Worm (Caenorhabditis elegans) whole organism, L3 larva: Measurements from ENCODE around the gene Y75B8A.8.

Experiments
- R02D3.7 ChIP-seq: fragments of 150-350 bp; optimal IDR thresholded peaks from 2 replicates; lab custom pipeline; 2014; ENCODE audit warnings: missing biosample characterization, missing genetic modification characterization
- ZK546.5 ChIP-seq: sonication (generic microtip); optimal IDR thresholded peaks from 2 replicates; lab custom pipeline; 2017; ENCODE audit warnings: missing biosample characterization, missing genetic modification characterization
- ama-1 ChIP-seq: fragments of 150-350 bp; optimal IDR thresholded peaks from 2 replicates; lab custom pipeline; 2018
- ceh-16 ChIP-seq: sonication (generic microtip); optimal IDR thresholded peaks from 2 replicates; lab custom pipeline; 2017; ENCODE audit warnings: missing biosample characterization, missing genetic modification characterization
- ceh-28 ChIP-seq: fragments of 150-350 bp; optimal IDR thresholded peaks from 2 replicates; lab custom pipeline; 2014; ENCODE audit warnings: missing biosample characterization, missing genetic modification reagents, missing genetic modification characterization
- daf-12 ChIP-seq: fragments of 150-350 bp; optimal IDR thresholded peaks from 2 replicates; lab custom pipeline; 2014; ENCODE audit warnings: missing biosample characterization, missing genetic modification reagents, missing genetic modification characterization
- egl-27 ChIP-seq: sonication (generic microtip); optimal IDR thresholded peaks from 4 replicates; lab custom pipeline; 2017; ENCODE audit warnings: missing biosample characterization, missing genetic modification reagents, missing genetic modification characterization
- egl-5 ChIP-seq: fragments of 150-350 bp; optimal IDR thresholded peaks from 2 replicates; lab custom pipeline; 2017; ENCODE audit warnings: missing biosample characterization, missing genetic modification reagents, missing genetic modification characterization, inconsistent platforms
- elt-1 ChIP-seq: fragments of 150-350 bp; optimal IDR thresholded peaks from 2 replicates; lab custom pipeline; 2014; ENCODE audit warnings: missing biosample characterization, missing genetic modification characterization
- elt-2 ChIP-seq: sonication (generic microtip); optimal IDR thresholded peaks from 2 replicates; lab custom pipeline; 2016; ENCODE audit warnings: missing genetic modification reagents, mild to moderate bottlenecking, missing genetic modification characterization, missing compliant biosample characterization
- eor-1 ChIP-seq, 2 experiments: fragments of 150-350 bp; optimal IDR thresholded peaks; 2 replicates each; lab custom pipeline; 2014 to 2018; ENCODE audit warnings: missing biosample characterization in 2 of 2, missing genetic modification characterization in 2 of 2
- fkh-10 ChIP-seq: sonication (generic microtip); optimal IDR thresholded peaks from 2 replicates; lab custom pipeline; 2017; ENCODE audit warnings: missing biosample characterization, missing genetic modification reagents, missing genetic modification characterization
- fkh-2 ChIP-seq: fragments of 150-350 bp; optimal IDR thresholded peaks from 2 replicates; lab custom pipeline; 2014; ENCODE audit warnings: missing biosample characterization, missing genetic modification reagents, missing genetic modification characterization
- fos-1 ChIP-seq: fragments of 150-350 bp; optimal IDR thresholded peaks from 2 replicates; lab custom pipeline; 2014; ENCODE audit warnings: missing biosample characterization, missing genetic modification characterization
- hmg-11 ChIP-seq: sonication (generic microtip); optimal IDR thresholded peaks from 2 replicates; lab custom pipeline; 2016; ENCODE audit warnings: missing genetic modification characterization, missing compliant biosample characterization
- jun-1 ChIP-seq: fragments of 150-350 bp; optimal IDR thresholded peaks from 2 replicates; lab custom pipeline; 2014; ENCODE audit warnings: missing biosample characterization, missing genetic modification reagents, missing genetic modification characterization
- lin-15B ChIP-seq: fragments of 150-350 bp; optimal IDR thresholded peaks from 2 replicates; lab custom pipeline; 2014; ENCODE audit warnings: missing biosample characterization, missing genetic modification characterization
- lin-39 ChIP-seq: fragments of 150-350 bp; optimal IDR thresholded peaks from 2 replicates; lab custom pipeline; 2018; ENCODE audit warnings: missing biosample characterization, missing genetic modification reagents, missing genetic modification characterization
- lsy-12 ChIP-seq: sonication (generic microtip); optimal IDR thresholded peaks from 2 replicates; lab custom pipeline; 2016; ENCODE audit warnings: mild to moderate bottlenecking, missing genetic modification characterization, missing compliant biosample characterization
- nfya-1 ChIP-seq: sonication (generic microtip); optimal IDR thresholded peaks from 2 replicates; lab custom pipeline; 2017; ENCODE audit warnings: missing genetic modification characterization, mild to moderate bottlenecking, missing compliant biosample characterization, antibody characterized with exemption, moderate library complexity; ENCODE audit not compliant: insufficient read depth
- nhr-11 ChIP-seq: fragments of 150-350 bp; optimal IDR thresholded peaks from 2 replicates; lab custom pipeline; 2014; ENCODE audit warnings: missing biosample characterization, missing genetic modification characterization
- nhr-23 ChIP-seq: fragments of 150-350 bp; optimal IDR thresholded peaks from 2 replicates; lab custom pipeline; 2014; ENCODE audit warnings: missing biosample characterization, missing genetic modification reagents, missing genetic modification characterization
- nhr-25 ChIP-seq: sonication (generic microtip); optimal IDR thresholded peaks from 2 replicates; lab custom pipeline; 2017; ENCODE audit warnings: missing biosample characterization, missing genetic modification characterization
- nhr-28 ChIP-seq: fragments of 150-350 bp; optimal IDR thresholded peaks from 2 replicates; lab custom pipeline; 2014; ENCODE audit warnings: missing biosample characterization, missing genetic modification characterization
- nhr-43 ChIP-seq: sonication (generic microtip); optimal IDR thresholded peaks from 2 replicates; lab custom pipeline; 2016; ENCODE audit warnings: mild to moderate bottlenecking, missing genetic modification characterization, missing compliant biosample characterization; ENCODE audit not compliant: poor library complexity, severe bottlenecking
- nhr-67 ChIP-seq: fragments of 150-350 bp; optimal IDR thresholded peaks from 2 replicates; lab custom pipeline; 2014; ENCODE audit warnings: missing biosample characterization, missing genetic modification characterization
- pha-4 ChIP-seq: fragments of 150-350 bp; optimal IDR thresholded peaks from 2 replicates; lab custom pipeline; 2014; ENCODE audit warnings: missing biosample characterization, missing genetic modification reagents, missing genetic modification characterization
- pqm-1 ChIP-seq: fragments of 150-350 bp; optimal IDR thresholded peaks from 2 replicates; lab custom pipeline; 2017; ENCODE audit warnings: missing biosample characterization, missing genetic modification characterization, inconsistent platforms
- sea-2 ChIP-seq: fragments of 150-350 bp; sonication (generic microtip); optimal IDR thresholded peaks from 4 replicates; lab custom pipeline; 2014; ENCODE audit warnings: missing biosample characterization, missing genetic modification reagents, missing genetic modification characterization
- skn-1 ChIP-seq: fragments of 150-350 bp; optimal IDR thresholded peaks from 2 replicates; lab custom pipeline; 2014; ENCODE audit warnings: missing biosample characterization, missing genetic modification characterization
- snpc-4 ChIP-seq: fragments of 150-350 bp; optimal IDR thresholded peaks from 2 replicates; lab custom pipeline; 2014; ENCODE audit warnings: missing biosample characterization, missing genetic modification characterization
- tbx-2 ChIP-seq: sonication (generic microtip); optimal IDR thresholded peaks from 2 replicates; lab custom pipeline; 2016; ENCODE audit warnings: mild to moderate bottlenecking, missing genetic modification characterization, missing compliant biosample characterization
- zag-1 ChIP-seq: fragments of 150-350 bp; optimal IDR thresholded peaks from 2 replicates; lab custom pipeline; 2014; ENCODE audit warnings: missing biosample characterization, missing genetic modification characterization

Y75B8A.8 gene

DNA sequence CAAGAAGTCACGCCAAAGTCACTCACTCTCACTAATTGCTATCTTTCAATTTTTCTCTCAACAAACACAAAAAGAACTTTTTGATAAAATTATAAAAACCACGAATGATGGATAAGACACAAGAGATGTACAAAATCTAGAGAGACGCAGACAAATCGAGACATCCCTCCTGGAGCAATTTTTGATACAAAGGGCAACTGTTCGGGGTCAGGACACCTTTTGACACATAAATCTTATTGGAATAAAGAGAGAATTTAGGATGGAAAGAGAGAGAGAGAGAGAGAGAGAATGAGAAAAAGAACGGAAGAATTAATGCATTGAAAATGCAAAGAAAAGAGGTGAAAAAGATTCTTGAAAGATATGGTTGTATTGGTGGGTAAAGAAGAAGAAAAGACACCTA is 23.5 kb upstream of the Y75B8A.8 start:
- TF ChIP-seq fkh-2 (tag; lab: Kevin White, UChicago): no peak
- TF ChIP-seq egl-5 (tag; lab: Kevin White, UChicago): no peak
- TF ChIP-seq nhr-25 (tag; lab: Kevin White, UChicago): no peak
- no peak for TF ChIP-seq elt-1 (tag; lab: Kevin White, UChicago)
- TF ChIP-seq jun-1 (tag; lab: Kevin White, UChicago): no peak
- TF ChIP-seq nhr-11 (tag; lab: Kevin White, UChicago): no peak
- no peak for TF ChIP-seq sea-2 (GFP tag; lab: Kevin White, UChicago)
- no peak for TF ChIP-seq eor-1 (tag; optimal IDR thresholded peaks at IDR 0.05; lab: Kevin White, UChicago)
- TF ChIP-seq egl-27 (tag; lab: Kevin White, UChicago): no peak
- no peak for TF ChIP-seq nhr-67
- no peak for TF ChIP-seq zag-1
- no peak for TF ChIP-seq ceh-28
- TF ChIP-seq ama-1: no peak
- TF ChIP-seq nhr-43 (tag; lab: Kevin White, UChicago): no peak
- no peak for TF ChIP-seq fkh-10
- TF ChIP-seq lsy-12 (tag; lab: Kevin White, UChicago): no peak
- no peak for TF ChIP-seq ZK546.5 (tag; lab: Kevin White, UChicago)
- TF ChIP-seq ceh-16: no peak
- TF ChIP-seq daf-12 (tag; lab: Kevin White, UChicago): no peak

DNA sequence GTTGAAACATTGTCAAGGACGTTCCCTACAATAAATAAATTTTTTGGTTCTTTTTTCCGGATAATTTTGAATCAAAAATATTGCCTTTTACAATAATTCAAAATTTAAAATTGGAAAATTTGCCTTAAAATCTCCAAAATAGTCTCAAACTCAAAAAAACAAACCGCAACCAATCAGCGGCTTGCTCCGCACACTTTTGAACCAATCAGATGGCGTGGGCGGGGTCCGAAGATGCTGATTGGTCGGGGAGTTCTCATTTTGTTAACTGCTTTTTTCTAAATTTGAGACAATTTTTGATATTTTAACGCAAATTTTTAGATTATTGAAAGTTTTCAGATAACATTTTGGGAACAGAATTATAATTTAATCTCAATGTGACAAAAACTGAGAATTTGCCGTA is 23.0 kb upstream of the Y75B8A.8 start:
- peak; percentile 98 for TF ChIP-seq nfya-1 (tag; lab: Kevin White, UChicago)
- no peak for TF ChIP-seq jun-1 (tag; lab: Kevin White, UChicago)

DNA sequence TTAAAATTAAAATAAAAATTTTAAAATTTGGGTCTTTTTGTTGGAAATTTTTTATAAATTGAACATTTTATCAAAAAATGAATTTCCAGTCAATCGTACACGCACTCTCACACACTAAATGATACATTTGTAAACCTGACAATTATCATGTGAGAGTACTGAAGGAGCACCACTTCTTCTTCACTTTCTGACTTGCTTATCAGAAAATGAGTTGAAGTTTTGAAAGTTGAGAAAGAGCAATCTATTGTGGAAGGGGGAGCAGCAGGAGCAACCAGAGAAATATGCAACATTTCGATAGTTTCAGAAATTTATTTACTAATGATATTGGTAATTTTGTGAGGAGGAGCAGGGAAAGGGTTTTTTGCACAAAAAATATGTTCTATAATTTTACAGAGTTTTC is 22.3 kb upstream of the Y75B8A.8 start:
- TF ChIP-seq ceh-16 (no peak), nhr-23 (tag; lab: Kevin White, UChicago) (no peak), elt-2 (tag; lab: Kevin White, UChicago) (peak; percentile 68), skn-1 (no peak), fos-1 (tag; lab: Kevin White, UChicago) (no peak), lin-39 (no peak), nfya-1 (tag; lab: Kevin White, UChicago) (no peak), lin-15B (no peak), ama-1 (no peak), pha-4 (tag; lab: Kevin White, UChicago) (peak; percentile 32), R02D3.7 (no peak), tbx-2 (tag; lab: Kevin White, UChicago) (no peak), nhr-28 (tag; lab: Kevin White, UChicago) (no peak), sea-2 (GFP tag; lab: Kevin White, UChicago) (no peak), fkh-10 (no peak), snpc-4 (tag; lab: Kevin White, UChicago) (no peak), jun-1 (tag; lab: Kevin White, UChicago) (no peak), pqm-1 (tag; lab: Kevin White, UChicago) (peak; percentile 22)

DNA sequence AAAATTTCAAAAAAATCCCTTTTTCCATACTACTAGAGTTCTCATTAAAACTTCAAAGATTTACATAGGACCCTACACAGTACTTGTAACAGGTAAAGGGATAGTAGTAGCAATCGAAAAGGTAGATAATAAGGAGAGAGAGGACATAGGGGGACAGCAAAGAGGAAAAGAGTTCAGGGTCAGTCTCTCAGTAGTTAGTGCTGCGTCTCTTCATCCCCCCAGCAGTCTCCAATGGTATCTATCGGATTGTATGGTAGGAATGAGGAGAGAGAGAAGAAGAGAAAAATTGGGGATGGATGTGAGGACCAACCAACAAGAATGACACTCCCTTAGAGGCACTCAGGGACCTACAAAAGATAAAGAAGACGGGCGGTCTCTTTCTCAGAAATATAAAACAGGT is 21.1 kb upstream of the Y75B8A.8 start:
- TF ChIP-seq zag-1: no peak
- TF ChIP-seq nhr-25 (tag; lab: Kevin White, UChicago): peak; percentile 31

DNA sequence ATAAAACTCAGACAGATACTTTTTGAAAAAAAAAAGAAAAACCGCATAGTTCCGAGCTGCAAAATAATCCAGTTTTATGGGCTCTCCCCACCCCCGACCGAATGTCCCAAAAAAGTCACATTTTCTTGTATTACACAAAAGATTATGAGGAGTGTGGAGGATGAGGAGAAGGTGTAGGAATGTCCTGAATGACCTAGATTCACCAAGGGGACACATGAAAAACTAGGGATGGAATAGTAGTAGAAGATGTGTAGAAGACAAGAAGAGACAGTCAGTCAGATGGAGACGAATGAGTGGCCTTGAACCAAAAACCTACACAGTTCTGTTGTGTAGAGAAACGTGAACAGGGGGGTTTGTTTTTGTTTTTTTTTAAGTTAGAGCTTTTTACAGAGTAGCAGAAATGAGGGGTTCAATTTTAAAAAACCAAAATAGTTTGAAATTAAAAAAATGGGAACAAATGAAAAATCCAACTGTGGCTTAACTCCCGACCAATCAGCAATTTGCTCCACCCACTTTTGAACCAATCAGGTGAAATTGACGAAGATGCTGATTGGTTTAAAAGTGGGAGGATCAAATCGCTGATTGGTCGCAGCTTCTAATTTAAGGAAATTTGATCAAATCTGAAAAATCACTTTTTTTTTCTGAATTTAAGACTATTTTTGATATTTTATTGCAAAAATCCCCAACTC is 18.0 kb upstream of the Y75B8A.8 start:
- TF ChIP-seq hmg-11 (tag; lab: Kevin White, UChicago) (no peak), nhr-23 (tag; lab: Kevin White, UChicago) (peak; percentile 83), nfya-1 (tag; lab: Kevin White, UChicago) (peak; percentile 89), eor-1 (tag; optimal IDR thresholded peaks at IDR 0.05; lab: Kevin White, UChicago) (no peak)
- TF ChIP-seq, all 47 proteins: peak for 2
